Worm (Caenorhabditis elegans) whole organism, young adult: Measurements from ENCODE around the gene str-187.
A peak's percentile ranks its signal among the peaks of the same experiment; 100 is the strongest.

ENCODE experiments used
- C06A6.2 ChIP-seq: fragments of 200-800 bp; sonication (Bioruptor generic); conservative IDR thresholded peaks from 2 replicates; pipeline ENCODE4 v1.3.6; 2022; ENCODE audit warnings: missing genetic modification characterization, missing compliant biosample characterization
- D2030.7 ChIP-seq: fragments of 200-800 bp; sonication (Bioruptor generic); IDR thresholded peaks from 2 replicates; pipeline ENCODE4 v1.3.6; 2022; ENCODE audit warnings: missing genetic modification reagents, missing genetic modification characterization, missing compliant biosample characterization
- F23B12.7 ChIP-seq: sonication (generic microtip); optimal IDR thresholded peaks from 2 replicates; lab custom pipeline; 2017; ENCODE audit warnings: missing genetic modification characterization, mild to moderate bottlenecking, missing compliant biosample characterization, antibody characterized with exemption, moderate library complexity; ENCODE audit not compliant: insufficient read depth
- F37B4.10 ChIP-seq: fragments of 200-800 bp; sonication (Bioruptor generic); IDR thresholded peaks from 2 replicates; pipeline ENCODE4 v1.3.6; 2022; ENCODE audit warnings: missing genetic modification characterization, missing compliant biosample characterization
- F39B2.1 ChIP-seq: fragments of 200-800 bp; sonication (Bioruptor generic); IDR thresholded peaks from 2 replicates; pipeline ENCODE4 v1.3.6; 2022; ENCODE audit warnings: missing genetic modification reagents, missing genetic modification characterization, missing compliant biosample characterization
- F52B5.7 ChIP-seq: sonication (generic microtip); optimal IDR thresholded peaks from 2 replicates; lab custom pipeline; 2016; ENCODE audit warnings: mild to moderate bottlenecking, missing genetic modification characterization, missing compliant biosample characterization
- K11D2.4 ChIP-seq: fragments of 200-800 bp; sonication (Bioruptor generic); IDR thresholded peaks from 2 replicates; pipeline ENCODE4 v1.3.6; 2022; ENCODE audit warnings: missing genetic modification reagents, missing genetic modification characterization, missing compliant biosample characterization
- Y56A3A.18 ChIP-seq: fragments of 200-800 bp; sonication (Bioruptor generic); IDR thresholded peaks from 2 replicates; pipeline ENCODE4 v1.3.6; 2022; ENCODE audit warnings: missing genetic modification reagents, missing genetic modification characterization, missing compliant biosample characterization
- Y95B8A.8 ChIP-seq: fragments of 200-800 bp; sonication (Bioruptor generic); IDR thresholded peaks from 2 replicates; pipeline ENCODE4 v1.3.6; 2022; ENCODE audit warnings: missing genetic modification reagents, missing genetic modification characterization, missing compliant biosample characterization
- akir-1 ChIP-seq: fragments of 200-800 bp; sonication (Bioruptor generic); optimal IDR thresholded peaks from 2 replicates; lab custom pipeline; 2018; ENCODE audit warnings: mild to moderate bottlenecking, missing genetic modification characterization, moderate library complexity, missing compliant biosample characterization
- aptf-3 ChIP-seq: fragments of 200-800 bp; sonication (Bioruptor generic); IDR thresholded peaks from 2 replicates; pipeline ENCODE4 v1.3.6; 2022; ENCODE audit warnings: missing genetic modification characterization, missing compliant biosample characterization
- attf-6 ChIP-seq: fragments of 200-800 bp; sonication (Bioruptor generic); IDR thresholded peaks from 2 replicates; pipeline ENCODE4 v1.3.6; 2022; ENCODE audit warnings: missing genetic modification reagents, missing genetic modification characterization, missing compliant biosample characterization
- ccch-3 ChIP-seq: fragments of 200-800 bp; sonication (Bioruptor generic); optimal IDR thresholded peaks from 2 replicates; lab custom pipeline; 2018; ENCODE audit warnings: mild to moderate bottlenecking, missing genetic modification characterization, missing compliant biosample characterization
- cebp-1 ChIP-seq, 2 experiments: fragments of 200-800 bp in 1 of 2; sonication (Bioruptor generic) in 1 of 2; sonication (generic microtip) in 1 of 2; IDR thresholded peaks in 1 of 2; optimal IDR thresholded peaks in 1 of 2; 2 replicates each; pipeline versions ENCODE4 v1.3.6 to Lab custom; 2017 to 2022; ENCODE audit warnings: missing compliant biosample characterization in 2 of 2, missing genetic modification characterization in 2 of 2, mild to moderate bottlenecking in 1 of 2, missing genetic modification reagents in 1 of 2, moderate library complexity in 1 of 2
- ceh-27 ChIP-seq: fragments of 200-800 bp; sonication (Bioruptor generic); optimal IDR thresholded peaks from 2 replicates; lab custom pipeline; 2018; ENCODE audit warnings: mild to moderate bottlenecking, missing genetic modification characterization, moderate library complexity, missing compliant biosample characterization
- ceh-40 ChIP-seq: fragments of 200-800 bp; sonication (Bioruptor generic); IDR thresholded peaks from 2 replicates; pipeline ENCODE4 v1.3.6; 2022; ENCODE audit warnings: missing genetic modification characterization, missing compliant biosample characterization
- ceh-58 ChIP-seq: fragments of 200-800 bp; sonication (Bioruptor generic); IDR thresholded peaks from 2 replicates; pipeline ENCODE4 v1.3.6; 2022; ENCODE audit warnings: missing genetic modification characterization, missing compliant biosample characterization
- ceh-79 ChIP-seq: sonication (generic microtip); optimal IDR thresholded peaks from 2 replicates; lab custom pipeline; 2017; ENCODE audit warnings: mild to moderate bottlenecking, missing genetic modification characterization, missing compliant biosample characterization
- ceh-91 ChIP-seq: fragments of 200-800 bp; sonication (Bioruptor generic); IDR thresholded peaks from 2 replicates; pipeline ENCODE4 v1.3.6; 2022; ENCODE audit warnings: missing genetic modification reagents, missing genetic modification characterization, missing compliant biosample characterization
- dox-1 ChIP-seq: fragments of 200-800 bp; sonication (Bioruptor generic); IDR thresholded peaks from 2 replicates; pipeline ENCODE4 v1.3.6; 2022; ENCODE audit warnings: missing genetic modification reagents, missing genetic modification characterization, missing compliant biosample characterization
- dpff-1 ChIP-seq: sonication (generic microtip); optimal IDR thresholded peaks from 2 replicates; lab custom pipeline; 2017; ENCODE audit warnings: mild to moderate bottlenecking, missing genetic modification characterization, missing compliant biosample characterization
- egrh-3 ChIP-seq: fragments of 200-800 bp; sonication (Bioruptor generic); IDR thresholded peaks from 2 replicates; pipeline ENCODE4 v1.3.6; 2022; ENCODE audit warnings: missing genetic modification reagents, missing genetic modification characterization, missing compliant biosample characterization
- ekl-4 ChIP-seq: fragments of 200-800 bp; sonication (Bioruptor generic); IDR thresholded peaks from 2 replicates; pipeline ENCODE4 v1.3.6; 2022; ENCODE audit warnings: missing genetic modification reagents, missing genetic modification characterization, missing compliant biosample characterization
- ets-4 ChIP-seq: fragments of 200-800 bp; sonication (Bioruptor generic); optimal IDR thresholded peaks from 2 replicates; lab custom pipeline; 2018; ENCODE audit warnings: mild to moderate bottlenecking, missing genetic modification characterization, missing compliant biosample characterization
- gei-17 ChIP-seq: fragments of 200-800 bp; sonication (Bioruptor generic); optimal IDR thresholded peaks from 2 replicates; lab custom pipeline; 2018; ENCODE audit warnings: mild to moderate bottlenecking, missing genetic modification characterization, missing compliant biosample characterization
- hlh-26 ChIP-seq: fragments of 200-800 bp; sonication (Bioruptor generic); conservative IDR thresholded peaks from 2 replicates; pipeline ENCODE4 v1.3.6; 2022; ENCODE audit warnings: missing genetic modification reagents, missing genetic modification characterization, missing compliant biosample characterization
- let-526 ChIP-seq: fragments of 200-800 bp; sonication (Bioruptor generic); IDR thresholded peaks from 2 replicates; pipeline ENCODE4 v1.3.6; 2022; ENCODE audit warnings: missing genetic modification reagents, missing genetic modification characterization, missing compliant biosample characterization
- lin-26 ChIP-seq: fragments of 200-800 bp; sonication (Bioruptor generic); IDR thresholded peaks from 2 replicates; pipeline ENCODE4 v1.3.6; 2022; ENCODE audit warnings: missing genetic modification reagents, missing genetic modification characterization, missing compliant biosample characterization
- lin-54 ChIP-seq: fragments of 200-800 bp; sonication (Bioruptor generic); optimal IDR thresholded peaks from 2 replicates; lab custom pipeline; 2018; ENCODE audit warnings: mild to moderate bottlenecking, missing genetic modification characterization, missing compliant biosample characterization
- lsl-1 ChIP-seq: fragments of 200-800 bp; sonication (Bioruptor generic); optimal IDR thresholded peaks from 2 replicates; lab custom pipeline; 2018; ENCODE audit warnings: mild to moderate bottlenecking, missing genetic modification characterization, moderate library complexity, missing compliant biosample characterization
- mcd-1 ChIP-seq: fragments of 200-800 bp; sonication (Bioruptor generic); IDR thresholded peaks from 2 replicates; pipeline ENCODE4 v1.3.6; 2022; ENCODE audit warnings: missing genetic modification reagents, missing genetic modification characterization, missing compliant biosample characterization
- mel-28 ChIP-seq: sonication (generic microtip); optimal IDR thresholded peaks from 2 replicates; lab custom pipeline; 2016; ENCODE audit warnings: borderline replicate concordance, mild to moderate bottlenecking, missing genetic modification characterization, missing compliant biosample characterization
- mxl-1 ChIP-seq: sonication (generic microtip); optimal IDR thresholded peaks from 2 replicates; lab custom pipeline; 2016; ENCODE audit warnings: missing genetic modification characterization, missing compliant biosample characterization
- nfya-1 ChIP-seq: sonication (generic microtip); optimal IDR thresholded peaks from 2 replicates; lab custom pipeline; 2017; ENCODE audit warnings: antibody characterized with exemption, missing compliant biosample characterization, missing genetic modification characterization, borderline replicate concordance; ENCODE audit not compliant: insufficient read depth
- nfya-2 ChIP-seq: fragments of 200-800 bp; sonication (Bioruptor generic); IDR thresholded peaks from 2 replicates; pipeline ENCODE4 v1.3.6; 2022; ENCODE audit warnings: missing genetic modification reagents, missing genetic modification characterization, missing compliant biosample characterization
- nhr-179 ChIP-seq: sonication (generic microtip); optimal IDR thresholded peaks from 2 replicates; lab custom pipeline; 2016; ENCODE audit warnings: mild to moderate bottlenecking, missing genetic modification characterization, missing compliant biosample characterization
- nhr-90 ChIP-seq: sonication (generic microtip); optimal IDR thresholded peaks from 2 replicates; lab custom pipeline; 2016; ENCODE audit warnings: missing genotype, mild to moderate bottlenecking, missing genetic modification characterization, missing compliant biosample characterization
- rpc-1 ChIP-seq, 2 experiments: fragments of 150-350 bp in 1 of 2; sonication (generic microtip) in 1 of 2; optimal IDR thresholded peaks; 2 replicates each; lab custom pipeline; 2014 to 2018; ENCODE audit warnings: missing biosample characterization in 1 of 2, missing genetic modification characterization in 1 of 2, missing genetic modification reagents in 1 of 2, missing genotype in 1 of 2
- snpc-1.1 ChIP-seq: sonication (generic microtip); optimal IDR thresholded peaks from 2 replicates; lab custom pipeline; 2017; ENCODE audit warnings: missing genetic modification characterization, mild to moderate bottlenecking, missing compliant biosample characterization, antibody characterized with exemption, moderate library complexity, missing genotype, missing genetic modification reagents; ENCODE audit not compliant: insufficient read depth
- tbp1 ChIP-seq: fragments of 200-800 bp; sonication (Bioruptor generic); optimal IDR thresholded peaks from 2 replicates; lab custom pipeline; 2018; ENCODE audit warnings: mild to moderate bottlenecking, missing genetic modification characterization, missing compliant biosample characterization
- unc-130 ChIP-seq: sonication (generic microtip); optimal IDR thresholded peaks from 2 replicates; lab custom pipeline; 2016; ENCODE audit warnings: missing genetic modification reagents, missing genetic modification characterization, missing compliant biosample characterization
- xnd-1 ChIP-seq: sonication (generic microtip); optimal IDR thresholded peaks from 2 replicates; lab custom pipeline; 2016; ENCODE audit warnings: missing genotype, missing genetic modification reagents, missing genetic modification characterization, missing compliant biosample characterization
- ztf-25 ChIP-seq: fragments of 200-800 bp; sonication (Bioruptor generic); IDR thresholded peaks from 2 replicates; pipeline ENCODE4 v1.3.6; 2022; ENCODE audit warnings: missing genetic modification reagents, missing genetic modification characterization, missing compliant biosample characterization
- ztf-26 ChIP-seq: sonication (generic microtip); optimal IDR thresholded peaks from 2 replicates; lab custom pipeline; 2017; ENCODE audit warnings: missing genetic modification characterization, missing compliant biosample characterization
- ztf-28 ChIP-seq: fragments of 200-800 bp; sonication (Bioruptor generic); IDR thresholded peaks from 2 replicates; pipeline ENCODE4 v1.3.6; 2022; ENCODE audit warnings: missing genetic modification reagents, missing genetic modification characterization, missing compliant biosample characterization
- ztf-3 ChIP-seq: fragments of 200-800 bp; sonication (Bioruptor generic); optimal IDR thresholded peaks from 2 replicates; lab custom pipeline; 2018; ENCODE audit warnings: mild to moderate bottlenecking, missing genetic modification characterization, missing compliant biosample characterization

Gene str-187

ce11 chrIV:17269702-17270101, 4.3 kb downstream of the str-187 start:
- no peak for TF ChIP-seq ztf-3 (GFP tag; lab: Kevin White, UChicago)
- no peak for TF ChIP-seq snpc-1.1
- no peak for TF ChIP-seq attf-6
- no peak for TF ChIP-seq rpc-1 (optimal IDR thresholded peaks at IDR 0.05; lab: Kevin White, UChicago)
- TF ChIP-seq rpc-1 (tag; optimal IDR thresholded peaks at IDR 0.05; lab: Kevin White, UChicago), result no peak
- TF ChIP-seq egrh-3, result no peak
- TF ChIP-seq ztf-26 (tag; lab: Kevin White, UChicago), result no peak
- TF ChIP-seq lin-26 (GFP tag; lab: Robert Waterston, UW), result no peak

ce11 chrIV:17273602-17274110, 8.3 kb downstream of the str-187 start, which contains the start of gene gln-5:
TSS of gene gln-5 (minus strand) at chrIV:17273652.
- TF ChIP-seq attf-6 (peak; percentile 88), D2030.7 (GFP tag; lab: Robert Waterston, UW) (peak; percentile 97), let-526 (no peak), ztf-28 (GFP tag; lab: Robert Waterston, UW) (no peak), ztf-25 (GFP tag; lab: Robert Waterston, UW) (no peak), ceh-79 (tag; lab: Kevin White, UChicago) (no peak), ceh-91 (peak; percentile 94), ceh-58 (GFP tag; lab: Robert Waterston, UW) (no peak), ccch-3 (GFP tag; lab: Kevin White, UChicago) (no peak), xnd-1 (peak; percentile 93), snpc-1.1 (no peak), cebp-1 (GFP tag; IDR thresholded peaks at IDR 0.05; lab: Robert Waterston, UW) (no peak), cebp-1 (tag; optimal IDR thresholded peaks at IDR 0.05; lab: Kevin White, UChicago) (no peak), dox-1 (GFP tag; lab: Robert Waterston, UW) (peak; percentile 81), Y95B8A.8 (GFP tag; lab: Robert Waterston, UW) (0 out of 2 replicates have a peak, but pooled peaks have one; percentile 66), ekl-4 (GFP tag; lab: Robert Waterston, UW) (no peak), nhr-90 (tag; lab: Kevin White, UChicago) (no peak), F23B12.7 (tag; lab: Kevin White, UChicago) (no peak), F37B4.10 (no peak), ets-4 (no peak), Y56A3A.18 (GFP tag; lab: Robert Waterston, UW) (no peak), mxl-1 (tag; lab: Kevin White, UChicago) (no peak), nfya-1 (tag; lab: Kevin White, UChicago) (no peak), hlh-26 (GFP tag; lab: Robert Waterston, UW) (no peak), unc-130 (GFP tag; lab: Kevin White, UChicago) (no peak), gei-17 (GFP tag; lab: Kevin White, UChicago) (no peak), nhr-179 (tag; lab: Kevin White, UChicago) (no peak), lin-54 (GFP tag; lab: Kevin White, UChicago) (peak; percentile 79), akir-1 (GFP tag; lab: Kevin White, UChicago) (no peak), dpff-1 (tag; lab: Kevin White, UChicago) (no peak), ceh-27 (GFP tag; lab: Kevin White, UChicago) (no peak), tbp1 (GFP tag; lab: Kevin White, UChicago) (peak; percentile 42), mcd-1 (GFP tag; lab: Robert Waterston, UW) (peak; percentile 37; the same call in 1 of the 2 replicates), lsl-1 (GFP tag; lab: Kevin White, UChicago) (peak; percentile 71), nfya-2 (GFP tag; lab: Robert Waterston, UW) (no peak), F52B5.7 (tag; lab: Kevin White, UChicago) (no peak), aptf-3 (GFP tag; lab: Robert Waterston, UW) (no peak), mel-28 (no peak), F39B2.1 (GFP tag; lab: Robert Waterston, UW) (no peak), ceh-40 (GFP tag; lab: Robert Waterston, UW) (no peak), K11D2.4 (GFP tag; lab: Robert Waterston, UW) (no peak), C06A6.2 (no peak)
